Worm (Caenorhabditis elegans): Measurements from ENCODE around the gene capa-1.

The capa-1 gene

ce11 chrX:5943908-5944307 is 24.7 kb downstream of the capa-1 start:
- no peak for TF ChIP-seq ztf-4 (tag; optimal IDR thresholded peaks at IDR 0.05)
- no peak for TF ChIP-seq fkh-4 (tag; optimal IDR thresholded peaks at IDR 0.05; ENCODE audit: borderline replicate concordance)
- TF ChIP-seq mab-9 (GFP tag; IDR thresholded peaks at IDR 0.05): no peak
- TF ChIP-seq sup-37 (GFP tag; optimal IDR thresholded peaks at IDR 0.05): no peak
- TF ChIP-seq nhr-90 (tag; optimal IDR thresholded peaks at IDR 0.05; ENCODE audit: poor library complexity): no peak
- TF ChIP-seq hpl-2 (GFP tag; optimal IDR thresholded peaks at IDR 0.05): no peak
- peak; percentile 53 for TF ChIP-seq nhr-71 (tag; optimal IDR thresholded peaks at IDR 0.05)
- TF ChIP-seq nhr-28 (tag; optimal IDR thresholded peaks at IDR 0.05): no peak
- TF ChIP-seq mef-2 (tag; optimal IDR thresholded peaks at IDR 0.05): no peak
- no peak for TF ChIP-seq lin-39 (tag; optimal IDR thresholded peaks at IDR 0.05)
- no peak for TF ChIP-seq unc-86 (tag; optimal IDR thresholded peaks at IDR 0.05)
- no peak for TF ChIP-seq ceh-90 (tag; optimal IDR thresholded peaks at IDR 0.05)
- no peak for TF ChIP-seq lin-35 (GFP tag; optimal IDR thresholded peaks at IDR 0.05)
- no peak for TF ChIP-seq nhr-85 (tag)
- TF ChIP-seq blmp-1 (tag; optimal IDR thresholded peaks at IDR 0.05): peak; percentile 55
- TF ChIP-seq nhr-12 (tag; optimal IDR thresholded peaks at IDR 0.05): no peak
- peak; percentile 59 for TF ChIP-seq lin-14 (GFP tag; optimal IDR thresholded peaks at IDR 0.05)
- TF ChIP-seq lin-15B (tag; optimal IDR thresholded peaks at IDR 0.05): no peak
- no peak for TF ChIP-seq efl-1 (optimal IDR thresholded peaks at IDR 0.05)
- TF ChIP-seq efl-1 (GFP tag; optimal IDR thresholded peaks at IDR 0.05 in 1 of 2): peak in 1 of 2 experiments; percentile 1
- no peak for TF ChIP-seq nhr-11 (tag; optimal IDR thresholded peaks at IDR 0.05)
- TF ChIP-seq nhr-47 (tag; optimal IDR thresholded peaks at IDR 0.05): no peak
- TF ChIP-seq mdl-1 (tag; optimal IDR thresholded peaks at IDR 0.05): peak in 1 of 2 experiments; percentile 21
- TF ChIP-seq unc-30 (tag; optimal IDR thresholded peaks at IDR 0.05): no peak
- no peak for TF ChIP-seq zip-4 (GFP tag; optimal IDR thresholded peaks at IDR 0.05)
- no peak for TF ChIP-seq nhr-20 (tag; optimal IDR thresholded peaks at IDR 0.05)
- TF ChIP-seq snu-23 (GFP tag; optimal IDR thresholded peaks at IDR 0.05): peak; percentile 24
- no peak for TF ChIP-seq ceh-82 (tag; optimal IDR thresholded peaks at IDR 0.05)
- no peak for TF ChIP-seq C16A3.4 (tag; optimal IDR thresholded peaks at IDR 0.05)
- TF ChIP-seq nhr-19 (GFP tag; conservative IDR thresholded peaks at IDR 0.05): 0 out of 2 replicates have a peak, but pooled peaks have one; percentile 23
- TF ChIP-seq nhr-237 (tag; optimal IDR thresholded peaks at IDR 0.05): no peak
- no peak for TF ChIP-seq swsn-7 (tag; optimal IDR thresholded peaks at IDR 0.05)
- TF ChIP-seq grh-1 (GFP tag; IDR thresholded peaks at IDR 0.05): no peak
- TF ChIP-seq fkh-8 (tag; optimal IDR thresholded peaks at IDR 0.05): no peak
- peak; percentile 10 to 31 for TF ChIP-seq lsy-2 (tag; optimal IDR thresholded peaks at IDR 0.05)
- TF ChIP-seq rnt-1 (tag; optimal IDR thresholded peaks at IDR 0.05): peak; percentile 51
- no peak for TF ChIP-seq aha-1 (tag; optimal IDR thresholded peaks at IDR 0.05)
- TF ChIP-seq egl-13 (tag; optimal IDR thresholded peaks at IDR 0.05): no peak
- TF ChIP-seq fkh-10 (GFP tag; optimal IDR thresholded peaks at IDR 0.05): no peak
- TF ChIP-seq xbp-1 (tag; optimal IDR thresholded peaks at IDR 0.05): peak; percentile 16

- TF ChIP-seq blmp-1 (tag; optimal IDR thresholded peaks at IDR 0.05): peak; percentile 30
- TF ChIP-seq nhr-28 (tag; optimal IDR thresholded peaks at IDR 0.05): no peak
- TF ChIP-seq nhr-85 (tag): peak; percentile 86
- TF ChIP-seq nhr-20 (tag; optimal IDR thresholded peaks at IDR 0.05): peak; percentile 12
- TF ChIP-seq unc-130 (tag; optimal IDR thresholded peaks at IDR 0.05): peak; percentile 11
- TF ChIP-seq nhr-90 (tag; optimal IDR thresholded peaks at IDR 0.05; ENCODE audit: poor library complexity): peak; percentile 16
- peak in 1 of 6 experiments; percentile 30 for TF ChIP-seq elt-3 (tag; optimal IDR thresholded peaks at IDR 0.05)
- TF ChIP-seq hlh-17 (GFP tag; optimal IDR thresholded peaks at IDR 0.05; ENCODE audit: borderline replicate concordance): no peak
Observed at ce11 chrX:5944488-5944887, 25.3 kb downstream of the capa-1 start, which contains the start of gene acs-17. acs-17 (minus strand) TSS chrX:5944510.

Measured in whole organism, L1 larva.